Worm (Caenorhabditis elegans) whole organism, late embryonic: ENCODE data around the gene C07E3.4.
A peak's percentile ranks its signal among the peaks of the same experiment; 100 is the strongest.

Source experiments
- C08G9.2 ChIP-seq: sonication (generic microtip); optimal IDR thresholded peaks from 2 replicates; lab custom pipeline; 2016; ENCODE audit warnings: mild to moderate bottlenecking, missing genetic modification characterization, moderate library complexity, missing compliant biosample characterization
- C38D4.7 ChIP-seq: fragments of 200-800 bp; sonication (Bioruptor generic); optimal IDR thresholded peaks from 2 replicates; lab custom pipeline; 2018; ENCODE audit warnings: mild to moderate bottlenecking, missing genetic modification characterization, moderate library complexity, missing compliant biosample characterization
- ahr-1 ChIP-seq: sonication (generic microtip); optimal IDR thresholded peaks from 2 replicates; lab custom pipeline; 2016; ENCODE audit warnings: missing genetic modification characterization, missing compliant biosample characterization
- ama-1 ChIP-seq: fragments of 150-350 bp; optimal IDR thresholded peaks from 2 replicates; lab custom pipeline; 2014
- ceh-14 ChIP-seq: sonication (generic microtip); optimal IDR thresholded peaks from 2 replicates; lab custom pipeline; 2016; ENCODE audit warnings: missing genotype, missing genetic modification characterization, missing compliant biosample characterization
- ceh-19 ChIP-seq: fragments of 200-800 bp; sonication (Bioruptor generic); optimal IDR thresholded peaks from 2 replicates; lab custom pipeline; 2018; ENCODE audit warnings: mild to moderate bottlenecking, missing genetic modification characterization, missing compliant biosample characterization
- ceh-2 ChIP-seq: sonication (generic microtip); optimal IDR thresholded peaks from 2 replicates; lab custom pipeline; 2016; ENCODE audit warnings: missing genotype, missing genetic modification characterization, missing compliant biosample characterization
- ceh-30 ChIP-seq: fragments of 150-350 bp; optimal IDR thresholded peaks from 2 replicates; lab custom pipeline; 2014; ENCODE audit warnings: missing biosample characterization, missing genetic modification characterization
- ceh-31 ChIP-seq: sonication (generic microtip); optimal IDR thresholded peaks from 2 replicates; lab custom pipeline; 2016; ENCODE audit warnings: missing genetic modification characterization, missing compliant biosample characterization
- ceh-34 ChIP-seq: sonication (generic microtip); optimal IDR thresholded peaks from 2 replicates; lab custom pipeline; 2016; ENCODE audit warnings: mild to moderate bottlenecking, missing genetic modification characterization, missing compliant biosample characterization
- ceh-45 ChIP-seq: fragments of 200-800 bp; sonication (Bioruptor generic); IDR thresholded peaks from 2 replicates; pipeline ENCODE4 v1.3.6; 2022; ENCODE audit warnings: missing genetic modification reagents, missing genetic modification characterization, missing compliant biosample characterization
- dmd-4 ChIP-seq: sonication (generic microtip); optimal IDR thresholded peaks from 2 replicates; lab custom pipeline; 2016; ENCODE audit warnings: borderline replicate concordance, missing genetic modification characterization, missing compliant biosample characterization
- dve-1 ChIP-seq: sonication (generic microtip); optimal IDR thresholded peaks from 2 replicates; lab custom pipeline; 2017; ENCODE audit warnings: antibody characterized with exemption, mild to moderate bottlenecking, missing genetic modification characterization, missing compliant biosample characterization
- elt-2 ChIP-seq: sonication (generic microtip); optimal IDR thresholded peaks from 2 replicates; lab custom pipeline; 2016; ENCODE audit warnings: missing genetic modification reagents, missing genetic modification characterization, missing compliant biosample characterization
- elt-4 ChIP-seq: sonication (generic microtip); optimal IDR thresholded peaks from 2 replicates; lab custom pipeline; 2016; ENCODE audit warnings: missing genetic modification characterization, missing compliant biosample characterization
- ets-4 ChIP-seq: sonication (generic microtip); optimal IDR thresholded peaks from 2 replicates; lab custom pipeline; 2016; ENCODE audit warnings: missing genetic modification characterization, missing compliant biosample characterization
- eyg-1 ChIP-seq: sonication (generic microtip); optimal IDR thresholded peaks from 2 replicates; lab custom pipeline; 2016; ENCODE audit warnings: missing genotype, missing genetic modification characterization, missing compliant biosample characterization
- fkh-6 ChIP-seq: sonication (generic microtip); optimal IDR thresholded peaks from 2 replicates; lab custom pipeline; 2016; ENCODE audit warnings: missing genetic modification characterization, missing compliant biosample characterization
- gmeb-2 ChIP-seq: sonication (generic microtip); optimal IDR thresholded peaks from 2 replicates; lab custom pipeline; 2016; ENCODE audit warnings: missing genetic modification characterization, inconsistent platforms, missing compliant biosample characterization
- hlh-13 ChIP-seq: fragments of 200-800 bp; sonication (Bioruptor generic); optimal IDR thresholded peaks from 2 replicates; lab custom pipeline; 2018; ENCODE audit warnings: mild to moderate bottlenecking, missing genetic modification characterization, missing compliant biosample characterization
- hlh-15 ChIP-seq: sonication (generic microtip); optimal IDR thresholded peaks from 2 replicates; lab custom pipeline; 2016; ENCODE audit warnings: missing genetic modification characterization, missing compliant biosample characterization
- hlh-30 ChIP-seq: sonication (generic microtip); optimal IDR thresholded peaks from 2 replicates; lab custom pipeline; 2017; ENCODE audit warnings: antibody characterized with exemption, missing genetic modification characterization, missing compliant biosample characterization; ENCODE audit not compliant: insufficient read depth
- hlh-6 ChIP-seq: sonication (generic microtip); optimal IDR thresholded peaks from 2 replicates; lab custom pipeline; 2016; ENCODE audit warnings: missing genotype, missing genetic modification characterization, missing compliant biosample characterization
- hlh-8 ChIP-seq: sonication (generic microtip); optimal IDR thresholded peaks from 2 replicates; lab custom pipeline; 2016; ENCODE audit warnings: missing genotype, missing genetic modification characterization, missing compliant biosample characterization
- lim-6 ChIP-seq: sonication (generic microtip); optimal IDR thresholded peaks from 2 replicates; lab custom pipeline; 2016; ENCODE audit warnings: missing genetic modification characterization, missing compliant biosample characterization
- nfya-1 ChIP-seq: sonication (generic microtip); optimal IDR thresholded peaks from 2 replicates; lab custom pipeline; 2017; ENCODE audit warnings: missing genetic modification characterization, mild to moderate bottlenecking, missing compliant biosample characterization, antibody characterized with exemption, moderate library complexity
- nhr-11 ChIP-seq: fragments of 150-350 bp; optimal IDR thresholded peaks from 2 replicates; lab custom pipeline; 2014; ENCODE audit warnings: missing biosample characterization, missing genetic modification characterization
- pax-1 ChIP-seq: fragments of 150-350 bp; optimal IDR thresholded peaks from 2 replicates; lab custom pipeline; 2014; ENCODE audit warnings: missing biosample characterization, missing genetic modification characterization
- pqm-1 ChIP-seq: sonication (generic microtip); optimal IDR thresholded peaks from 2 replicates; lab custom pipeline; 2016; ENCODE audit warnings: missing genetic modification characterization, missing compliant biosample characterization
- pros-1 ChIP-seq: fragments of 150-350 bp; optimal IDR thresholded peaks from 2 replicates; lab custom pipeline; 2014; ENCODE audit warnings: missing biosample characterization, missing genetic modification reagents, missing genetic modification characterization
- ref-2 ChIP-seq: sonication (generic microtip); optimal IDR thresholded peaks from 2 replicates; lab custom pipeline; 2016; ENCODE audit warnings: missing genetic modification characterization, missing compliant biosample characterization
- rnt-1 ChIP-seq: sonication (generic microtip); optimal IDR thresholded peaks from 2 replicates; lab custom pipeline; 2016; ENCODE audit warnings: missing genetic modification characterization, missing compliant biosample characterization
- sdc-2 ChIP-seq: sonication (generic microtip); optimal IDR thresholded peaks from 2 replicates; lab custom pipeline; 2016; ENCODE audit warnings: missing genotype, missing genetic modification characterization, missing compliant biosample characterization
- sox-2 ChIP-seq: fragments of 200-800 bp; sonication (Bioruptor generic); IDR thresholded peaks from 2 replicates; pipeline ENCODE4 v1.3.6; 2022; ENCODE audit warnings: missing genetic modification reagents, missing genetic modification characterization, missing compliant biosample characterization
- sox-4 ChIP-seq: sonication (generic microtip); optimal IDR thresholded peaks from 2 replicates; lab custom pipeline; 2017; ENCODE audit warnings: mild to moderate bottlenecking, missing genetic modification characterization, inconsistent platforms, missing compliant biosample characterization
- tbx-2 ChIP-seq: sonication (generic microtip); optimal IDR thresholded peaks from 2 replicates; lab custom pipeline; 2016; ENCODE audit warnings: missing genetic modification characterization, missing compliant biosample characterization
- tbx-7 ChIP-seq: sonication (generic microtip); optimal IDR thresholded peaks from 2 replicates; lab custom pipeline; 2016; ENCODE audit warnings: missing genotype, missing genetic modification characterization, missing compliant biosample characterization
- ttx-3 ChIP-seq: sonication (generic microtip); optimal IDR thresholded peaks from 2 replicates; lab custom pipeline; 2016; ENCODE audit warnings: missing genetic modification reagents, missing genetic modification characterization, missing compliant biosample characterization
- unc-3 ChIP-seq, 2 experiments: fragments of 200-800 bp in 1 of 2; sonication (Bioruptor generic) in 1 of 2; sonication (generic microtip) in 1 of 2; conservative IDR thresholded peaks in 1 of 2; optimal IDR thresholded peaks in 1 of 2; 2 replicates each; pipeline versions ENCODE4 v1.3.6 to Lab custom; 2016 to 2022; ENCODE audit warnings: missing compliant biosample characterization in 2 of 2, missing genetic modification characterization in 2 of 2, missing genetic modification reagents in 1 of 2
- unc-42 ChIP-seq: sonication (generic microtip); optimal IDR thresholded peaks from 2 replicates; lab custom pipeline; 2016; ENCODE audit warnings: missing genotype, missing genetic modification characterization, missing compliant biosample characterization
- zip-5 ChIP-seq: sonication (generic microtip); optimal IDR thresholded peaks from 2 replicates; lab custom pipeline; 2016; ENCODE audit warnings: missing genetic modification characterization, missing compliant biosample characterization

C07E3.4 gene

DNA sequence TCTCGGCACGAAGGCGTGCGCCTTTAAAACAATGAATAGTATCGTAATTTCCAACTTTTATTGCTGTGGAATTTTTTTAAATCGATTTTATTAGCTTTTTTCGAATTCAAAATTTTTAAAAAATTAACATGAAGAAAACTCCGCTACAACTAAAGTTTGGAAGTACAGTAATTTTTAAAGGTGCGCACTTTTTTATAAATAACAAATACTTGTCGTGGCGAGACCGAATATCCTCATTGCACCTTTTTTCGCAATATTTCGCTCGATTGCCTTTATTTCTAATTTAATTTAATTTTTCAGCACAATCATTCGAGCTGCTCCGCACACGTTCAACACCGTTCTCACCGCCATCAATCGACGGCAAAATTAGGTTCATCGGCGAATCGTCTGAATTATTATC is 30.3 kb downstream of the C07E3.4 start, which contains the start of the genes T09F3.2 and T09F3.7:
T09F3.2 (plus strand) TSS at position 301 of the 400 bp plus-strand sequence.
T09F3.7 (plus strand) TSS at position 315 of the 400 bp plus-strand sequence.
- TF ChIP-seq rnt-1 (tag; lab: Kevin White, UChicago): no peak
- no peak for TF ChIP-seq lim-6 (tag; lab: Kevin White, UChicago)
- no peak for TF ChIP-seq nfya-1 (tag; lab: Kevin White, UChicago)
- TF ChIP-seq ref-2 (tag; lab: Kevin White, UChicago): no peak
- TF ChIP-seq hlh-13 (GFP tag; lab: Kevin White, UChicago): no peak
- no peak for TF ChIP-seq hlh-8
- no peak for TF ChIP-seq pqm-1 (tag; lab: Kevin White, UChicago)
- no peak for TF ChIP-seq ahr-1 (tag; lab: Kevin White, UChicago)
- TF ChIP-seq unc-3 (GFP tag; conservative IDR thresholded peaks at IDR 0.05; lab: Robert Waterston, UW): no peak
- no peak for TF ChIP-seq unc-3 (tag; optimal IDR thresholded peaks at IDR 0.05; lab: Kevin White, UChicago)
- no peak for TF ChIP-seq hlh-6 (tag; lab: Kevin White, UChicago)
- TF ChIP-seq ceh-19 (GFP tag; lab: Kevin White, UChicago): no peak
- no peak for TF ChIP-seq elt-4 (tag; lab: Kevin White, UChicago)
- TF ChIP-seq dmd-4 (tag; lab: Kevin White, UChicago): no peak
- TF ChIP-seq C38D4.7 (GFP tag; lab: Kevin White, UChicago): no peak
- TF ChIP-seq pros-1: no peak
- no peak for TF ChIP-seq fkh-6 (tag; lab: Kevin White, UChicago)

ce11 chrII:10393282-10394179 is 32.9 kb downstream of the C07E3.4 start, which contains the start of gene gpd-1:
Gene gpd-1, plus strand, starts transcription at chrII:10394129.
- TF ChIP-seq sox-4 (tag; lab: Kevin White, UChicago) (no peak), nhr-11 (tag; lab: Kevin White, UChicago) (no peak), dmd-4 (tag; lab: Kevin White, UChicago) (no peak), pax-1 (no peak), eyg-1 (tag; lab: Kevin White, UChicago) (no peak), ceh-30 (tag; lab: Kevin White, UChicago) (no peak), C38D4.7 (GFP tag; lab: Kevin White, UChicago) (no peak), gmeb-2 (tag; lab: Kevin White, UChicago) (no peak), ceh-45 (GFP tag; lab: Robert Waterston, UW) (no peak)

DNA sequence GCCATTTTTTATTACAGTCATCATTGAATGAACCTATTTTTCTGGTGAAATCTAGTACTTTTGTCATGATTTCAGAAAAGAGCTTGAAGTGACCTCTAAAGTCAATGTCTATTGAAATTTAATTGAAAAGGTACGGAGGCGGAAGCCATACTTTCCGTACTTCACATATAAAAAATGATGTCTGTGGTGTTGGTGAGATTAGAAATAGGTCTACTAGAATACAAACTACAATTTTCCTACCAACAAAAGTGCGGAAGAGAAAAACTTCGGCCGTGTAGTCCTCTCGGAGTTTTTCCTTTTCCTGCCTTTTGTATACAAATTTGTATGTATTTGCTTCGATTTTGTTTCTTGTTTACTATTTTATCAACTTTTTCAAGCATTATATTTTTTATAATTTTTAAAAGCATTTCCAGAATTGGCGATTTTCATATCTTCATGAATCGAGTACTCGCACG is 34.7 kb downstream of the C07E3.4 start, which contains the start of gene T09F3.4:
T09F3.4 (plus strand) TSS at position 405 of the 455 bp plus-strand sequence.
- TF ChIP-seq elt-2: peak; percentile 28
- TF ChIP-seq fkh-6 (tag; lab: Kevin White, UChicago): peak; percentile 15
- TF ChIP-seq C38D4.7 (GFP tag; lab: Kevin White, UChicago): no peak
- no peak for TF ChIP-seq ttx-3 (tag; lab: Kevin White, UChicago)
- TF ChIP-seq ama-1 (lab: Kevin White, UChicago): no peak
- no peak for TF ChIP-seq dve-1 (tag; lab: Kevin White, UChicago)
- no peak for TF ChIP-seq hlh-15 (tag; lab: Kevin White, UChicago)
- peak; percentile 70 for TF ChIP-seq tbx-2 (tag; lab: Kevin White, UChicago)
- TF ChIP-seq zip-5 (tag; lab: Kevin White, UChicago): peak; percentile 29
- no peak for TF ChIP-seq unc-42 (tag; lab: Kevin White, UChicago)
- TF ChIP-seq rnt-1 (tag; lab: Kevin White, UChicago): no peak
- TF ChIP-seq elt-4 (tag; lab: Kevin White, UChicago): no peak
- TF ChIP-seq ceh-31 (tag; lab: Kevin White, UChicago): peak; percentile 70
- peak; percentile 69 for TF ChIP-seq ceh-2 (tag; lab: Kevin White, UChicago)
- TF ChIP-seq C08G9.2 (tag; lab: Kevin White, UChicago): peak; percentile 80
- no peak for TF ChIP-seq pros-1
- TF ChIP-seq sdc-2 (tag; lab: Kevin White, UChicago): no peak
- no peak for TF ChIP-seq hlh-13 (GFP tag; lab: Kevin White, UChicago)
- no peak for TF ChIP-seq ceh-45 (GFP tag; lab: Robert Waterston, UW)
- TF ChIP-seq gmeb-2 (tag; lab: Kevin White, UChicago): no peak
- TF ChIP-seq hlh-30 (tag; lab: Kevin White, UChicago): no peak
- TF ChIP-seq ceh-19 (GFP tag; lab: Kevin White, UChicago): no peak
- peak; percentile 48 for TF ChIP-seq tbx-7 (tag; lab: Kevin White, UChicago)
- no peak for TF ChIP-seq sox-2 (GFP tag; lab: Robert Waterston, UW)
- no peak for TF ChIP-seq eyg-1 (tag; lab: Kevin White, UChicago)
- TF ChIP-seq ceh-14: no peak
- no peak for TF ChIP-seq ceh-34 (tag; lab: Kevin White, UChicago)
- TF ChIP-seq ets-4 (tag; lab: Kevin White, UChicago): peak; percentile 64
